Worm (Caenorhabditis elegans): ENCODE measurements around the gene timm-17B.1.
A peak's percentile ranks its signal among the peaks of the same experiment; 100 is the strongest.

The timm-17B.1 gene

DNA sequence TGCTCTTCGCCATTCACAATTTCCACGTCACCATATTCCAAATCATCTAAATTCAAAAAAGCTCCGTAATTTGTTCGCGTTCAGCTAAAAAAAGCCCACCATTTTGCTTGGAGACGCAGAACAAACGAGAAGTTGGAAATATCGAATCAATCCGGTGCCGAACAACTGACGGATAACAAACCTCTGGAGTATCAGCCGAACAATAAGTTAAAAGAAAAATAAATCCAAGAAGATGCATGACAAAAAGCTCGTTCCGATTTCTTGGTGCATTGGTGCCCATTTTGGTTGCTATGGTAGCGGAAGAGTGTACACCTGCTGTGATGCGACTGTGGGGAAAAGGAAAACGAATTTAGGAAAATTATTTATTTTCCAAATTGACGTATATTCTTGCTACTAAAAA, 2.3 kb upstream of the timm-17B.1 start, which contains the start of gene tctn-1 (continued):
- TF ChIP-seq lsy-2 (tag; optimal IDR thresholded peaks at IDR 0.05) (peak; percentile 43 to 51), lin-14 (GFP tag; optimal IDR thresholded peaks at IDR 0.05) (no peak), fos-1 (tag; optimal IDR thresholded peaks at IDR 0.05) (no peak), fkh-4 (tag; optimal IDR thresholded peaks at IDR 0.05; ENCODE audit: borderline replicate concordance) (no peak), irx-1 (tag; optimal IDR thresholded peaks at IDR 0.05) (no peak), lir-3 (tag; optimal IDR thresholded peaks at IDR 0.05; ENCODE audit: poor library complexity) (no peak)

DNA sequence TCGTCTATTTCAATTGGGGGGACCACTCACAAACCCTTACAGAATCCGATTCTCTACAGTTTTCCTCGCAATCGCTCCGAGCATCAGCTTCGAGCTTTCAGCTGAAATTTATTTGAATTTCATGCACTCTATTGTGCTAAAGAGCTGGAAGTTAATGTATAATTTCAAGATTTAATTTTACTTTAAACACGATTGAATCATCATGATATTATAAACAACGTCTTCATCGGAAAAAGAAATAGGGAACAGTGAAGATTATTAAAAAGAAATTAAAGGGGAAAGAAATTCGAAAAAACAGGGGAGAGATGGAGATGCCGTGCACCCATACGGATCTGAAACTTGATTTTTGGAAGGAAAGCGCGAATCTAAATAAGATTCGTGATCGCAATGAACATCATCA, 1.1 kb downstream of the timm-17B.1 start, which contains the start of gene hoe-1:
Gene hoe-1, minus strand, starts transcription at position 101 of the 400 bp plus-strand sequence.
- no peak for TF ChIP-seq hpl-2 (GFP tag; optimal IDR thresholded peaks at IDR 0.05)
- no peak for TF ChIP-seq efl-1 (optimal IDR thresholded peaks at IDR 0.05)
- peak in 1 of 2 experiments; percentile 24 for TF ChIP-seq efl-1 (GFP tag; optimal IDR thresholded peaks at IDR 0.05 in 1 of 2)

DNA sequence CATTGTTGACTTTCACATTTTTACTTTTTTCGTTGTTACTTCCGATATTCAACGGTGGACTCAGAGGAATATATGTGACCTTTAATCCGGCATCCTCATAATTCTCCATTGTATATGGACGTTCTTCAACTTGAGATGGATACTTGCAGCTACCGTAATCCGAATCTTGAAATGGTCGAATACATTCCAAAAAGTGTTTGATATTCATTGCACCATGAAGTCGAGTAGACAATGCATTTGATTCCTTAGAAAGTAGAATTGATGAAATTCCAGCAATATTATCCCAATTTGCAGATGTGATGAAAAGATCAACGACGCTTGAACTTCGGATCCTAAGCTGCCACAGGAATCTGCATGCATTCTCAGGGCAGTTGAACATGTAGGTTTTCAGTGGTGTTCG, 2.8 kb downstream of the timm-17B.1 start:
- TF ChIP-seq efl-1 (optimal IDR thresholded peaks at IDR 0.05) (no peak), efl-1 (GFP tag; optimal IDR thresholded peaks at IDR 0.05 in 1 of 2) (peak in 1 of 2 experiments; percentile 91), fkh-10 (GFP tag; optimal IDR thresholded peaks at IDR 0.05) (no peak)

DNA sequence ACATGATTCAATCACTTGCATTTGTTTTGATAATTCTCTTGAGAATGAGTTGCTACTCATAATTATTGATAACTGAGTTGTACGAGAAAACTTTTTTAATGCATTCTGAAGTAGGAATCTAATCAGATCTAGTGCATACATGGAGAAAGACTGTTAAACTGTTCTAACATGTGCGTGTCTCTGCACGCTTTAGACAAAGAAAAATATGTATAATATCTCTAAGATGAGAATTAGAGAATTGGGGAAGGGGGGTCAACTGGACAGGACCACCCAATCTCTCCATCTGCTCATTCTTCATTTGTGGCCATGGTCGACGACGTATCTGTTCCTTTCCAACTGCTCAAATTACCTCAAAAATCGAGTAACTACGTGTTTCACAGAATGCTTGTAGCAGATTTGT, 8.0 kb downstream of the timm-17B.1 start, which contains the start of gene fbxb-78:
Gene fbxb-78, plus strand, starts transcription at position 301 of the 400 bp plus-strand sequence.
- TF ChIP-seq lin-35 (GFP tag; optimal IDR thresholded peaks at IDR 0.05) (no peak), nhr-19 (GFP tag; conservative IDR thresholded peaks at IDR 0.05) (no peak), lin-13 (GFP tag; optimal IDR thresholded peaks at IDR 0.05) (no peak), hpl-2 (GFP tag; optimal IDR thresholded peaks at IDR 0.05) (no peak), mdl-1 (tag; optimal IDR thresholded peaks at IDR 0.05) (no peak), tlp-1 (tag; optimal IDR thresholded peaks at IDR 0.05) (no peak), dsc-1 (tag; optimal IDR thresholded peaks at IDR 0.05) (no peak), Y116A8C.19 (tag; optimal IDR thresholded peaks at IDR 0.05; ENCODE audit: borderline replicate concordance) (no peak), nhr-84 (tag; optimal IDR thresholded peaks at IDR 0.05) (no peak), unc-130 (tag; optimal IDR thresholded peaks at IDR 0.05) (no peak), grh-1 (GFP tag; IDR thresholded peaks at IDR 0.05) (no peak), hlh-17 (GFP tag; optimal IDR thresholded peaks at IDR 0.05; ENCODE audit: borderline replicate concordance) (no peak), xbp-1 (tag; optimal IDR thresholded peaks at IDR 0.05) (no peak), nhr-28 (tag; optimal IDR thresholded peaks at IDR 0.05) (no peak)

DNA sequence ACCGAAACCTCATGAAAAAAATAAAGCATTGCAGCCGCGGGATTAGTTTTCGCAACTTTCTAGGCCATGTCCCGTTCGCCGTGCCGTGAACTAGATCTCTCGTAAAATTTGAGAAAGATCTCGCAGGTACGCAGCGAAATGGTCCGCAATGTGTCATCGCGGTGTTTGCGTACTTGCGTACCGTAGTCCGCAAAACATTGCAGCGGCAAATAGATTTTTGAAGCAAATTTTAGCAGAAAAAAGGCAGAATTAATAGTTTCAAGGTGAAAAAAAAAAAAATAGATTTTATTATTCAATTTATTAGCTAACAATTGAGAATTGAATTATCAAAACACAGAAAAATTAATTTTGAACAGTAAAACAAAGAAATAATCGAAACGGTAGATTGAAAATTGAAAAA, 17.4 kb downstream of the timm-17B.1 start:
- TF ChIP-seq irx-1 (tag; optimal IDR thresholded peaks at IDR 0.05) (peak; percentile 85), skn-1 (tag; optimal IDR thresholded peaks at IDR 0.05) (peak; percentile 9), ztf-11 (tag; optimal IDR thresholded peaks at IDR 0.05) (peak in 1 of 2 experiments; percentile 75), isw-1 (GFP tag; IDR thresholded peaks at IDR 0.05) (peak; percentile 99), xbp-1 (tag; optimal IDR thresholded peaks at IDR 0.05) (peak; percentile 89), nhr-71 (tag; optimal IDR thresholded peaks at IDR 0.05) (peak; percentile 97), ceh-8 (GFP tag; optimal IDR thresholded peaks at IDR 0.05) (peak; percentile 82), snu-23 (GFP tag; optimal IDR thresholded peaks at IDR 0.05) (peak; percentile 89), ets-5 (GFP tag; IDR thresholded peaks at IDR 0.05) (peak; percentile 75; the same call in 1 of the 2 replicates), mep-1 (tag; optimal IDR thresholded peaks at IDR 0.05) (peak; percentile 63), lin-35 (GFP tag; optimal IDR thresholded peaks at IDR 0.05) (peak; percentile 9 to 67), elt-3 (tag; optimal IDR thresholded peaks at IDR 0.05) (peak in 1 of 6 experiments; percentile 61), sox-4 (tag; optimal IDR thresholded peaks at IDR 0.05) (peak; percentile 82), blmp-1 (tag; optimal IDR thresholded peaks at IDR 0.05) (peak; percentile 3), mab-9 (GFP tag; IDR thresholded peaks at IDR 0.05) (peak; percentile 98), fos-1 (tag; optimal IDR thresholded peaks at IDR 0.05) (peak; percentile 8), ceh-82 (tag; optimal IDR thresholded peaks at IDR 0.05) (peak; percentile 36 to 44 (median 40)), egl-13 (tag; optimal IDR thresholded peaks at IDR 0.05) (peak; percentile 84), efl-1 (optimal IDR thresholded peaks at IDR 0.05) (peak; percentile 76 to 80), efl-1 (GFP tag; optimal IDR thresholded peaks at IDR 0.05 in 1 of 2) (peak; percentile 64 to 97), nhr-90 (tag; optimal IDR thresholded peaks at IDR 0.05; ENCODE audit: poor library complexity) (peak; percentile 94), fkh-8 (tag; optimal IDR thresholded peaks at IDR 0.05) (peak; percentile 91), rnt-1 (tag; optimal IDR thresholded peaks at IDR 0.05) (peak; percentile 90), nhr-77 (tag; optimal IDR thresholded peaks at IDR 0.05) (peak; percentile 68), lin-14 (GFP tag; optimal IDR thresholded peaks at IDR 0.05) (peak; percentile 91), swsn-7 (tag; optimal IDR thresholded peaks at IDR 0.05) (peak; percentile 90), dsc-1 (tag; optimal IDR thresholded peaks at IDR 0.05) (peak; percentile 93), nhr-19 (GFP tag; conservative IDR thresholded peaks at IDR 0.05) (peak; percentile 100), C04F5.9 (tag; optimal IDR thresholded peaks at IDR 0.05) (peak; percentile 86)
